Worm (Caenorhabditis elegans): ENCODE results near the gene F13H10.6.

F13H10.6 gene

DNA sequence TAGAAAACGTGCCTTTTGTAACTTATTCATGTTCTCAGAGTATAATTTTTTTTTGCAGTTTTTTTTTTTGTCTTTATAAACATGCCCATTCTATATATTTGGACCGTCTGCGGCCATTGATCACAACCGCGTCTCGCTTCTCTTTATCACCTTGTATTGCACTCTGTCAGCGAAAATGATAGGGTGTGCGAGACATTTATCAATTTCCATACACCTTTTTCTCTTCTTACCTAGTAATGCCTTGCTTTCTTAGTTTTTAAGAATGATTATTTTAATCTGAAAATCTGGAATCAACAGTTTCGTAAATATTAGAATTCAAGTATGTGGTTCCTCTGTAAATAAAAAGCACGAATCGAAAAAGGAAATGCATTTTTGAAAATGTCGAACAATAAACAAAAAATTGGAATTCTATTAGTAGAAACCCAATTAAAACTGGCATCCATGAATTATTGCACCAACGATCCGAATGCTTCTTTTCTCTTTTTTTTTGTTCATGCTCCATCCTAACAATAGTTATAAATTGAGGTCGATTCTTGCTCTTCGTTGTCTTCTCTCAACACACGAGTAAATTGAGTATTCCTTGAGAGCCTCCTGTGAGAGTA lies 28.1 kb downstream of the F13H10.6 start (continued):
- TF ChIP-seq ceh-32 (tag; optimal IDR thresholded peaks at IDR 0.05; ENCODE audit: poor library complexity) (no peak), skn-1 (tag; optimal IDR thresholded peaks at IDR 0.05) (no peak), ceh-28 (tag; optimal IDR thresholded peaks at IDR 0.05) (no peak), nhr-10 (tag; optimal IDR thresholded peaks at IDR 0.05) (no peak), arid-1 (GFP tag; conservative IDR thresholded peaks at IDR 0.05) (0 out of 2 replicates have a peak, but pooled peaks have one; percentile 18), F49E8.2 (tag; optimal IDR thresholded peaks at IDR 0.05; ENCODE audit: borderline replicate concordance) (no peak), ceh-82 (tag; optimal IDR thresholded peaks at IDR 0.05) (no peak), ZK337.2 (GFP tag; IDR thresholded peaks at IDR 0.05) (no peak), F10B5.3 (tag; optimal IDR thresholded peaks at IDR 0.05) (no peak), lsy-2 (tag; optimal IDR thresholded peaks at IDR 0.05) (no peak), Y105C5A.15 (GFP tag; IDR thresholded peaks at IDR 0.05) (no peak), zip-2 (tag; optimal IDR thresholded peaks at IDR 0.05) (no peak), saeg-2 (GFP tag; IDR thresholded peaks at IDR 0.05) (no peak), zfp-3 (GFP tag; conservative IDR thresholded peaks at IDR 0.05) (no peak), snpc-1.2 (GFP tag; IDR thresholded peaks at IDR 0.05) (no peak), zag-1 (tag; optimal IDR thresholded peaks at IDR 0.05) (no peak), ctbp-1 (GFP tag; IDR thresholded peaks at IDR 0.05) (no peak), lin-39 (tag; optimal IDR thresholded peaks at IDR 0.05) (no peak), zip-11 (GFP tag; IDR thresholded peaks at IDR 0.05) (no peak), ztf-11 (tag; optimal IDR thresholded peaks at IDR 0.05) (no peak), snpc-4 (tag; optimal IDR thresholded peaks at IDR 0.05) (no peak), nhr-111 (GFP tag; optimal IDR thresholded peaks at IDR 0.05) (no peak), nhr-48 (tag; optimal IDR thresholded peaks at IDR 0.05) (no peak), fos-1 (tag; optimal IDR thresholded peaks at IDR 0.05) (no peak), ceh-44 (GFP tag; IDR thresholded peaks at IDR 0.05) (no peak), pqm-1 (tag; optimal IDR thresholded peaks at IDR 0.05) (peak; percentile 38), ZK546.5 (tag; optimal IDR thresholded peaks at IDR 0.05) (no peak), cey-2 (tag; optimal IDR thresholded peaks at IDR 0.05; ENCODE audit: borderline replicate concordance, insufficient read depth) (no peak), hif-1 (tag; optimal IDR thresholded peaks at IDR 0.05) (no peak), duxl-1 (tag; optimal IDR thresholded peaks at IDR 0.05; ENCODE audit: poor library complexity) (no peak), tra-1 (GFP tag; IDR thresholded peaks at IDR 0.05) (no peak), egl-43 (GFP tag; IDR thresholded peaks at IDR 0.05) (no peak), spr-1 (tag; optimal IDR thresholded peaks at IDR 0.05) (no peak), tag-97 (GFP tag; IDR thresholded peaks at IDR 0.05) (no peak), lin-1 (GFP tag; IDR thresholded peaks at IDR 0.05) (no peak), egl-27 (tag; optimal IDR thresholded peaks at IDR 0.05) (no peak), unc-130 (GFP tag; optimal IDR thresholded peaks at IDR 0.05) (no peak), ceh-62 (tag; optimal IDR thresholded peaks at IDR 0.05) (no peak), mdt-29 (GFP tag; IDR thresholded peaks at IDR 0.05) (no peak), ztf-7 (tag; optimal IDR thresholded peaks at IDR 0.05) (no peak), lin-15B (tag; optimal IDR thresholded peaks at IDR 0.05) (no peak), nhr-41 (GFP tag; IDR thresholded peaks at IDR 0.05) (0 out of 2 replicates have a peak, but pooled peaks have one; percentile 27), ces-1 (GFP tag; optimal IDR thresholded peaks at IDR 0.05) (peak; percentile 11), mep-1 (tag; optimal IDR thresholded peaks at IDR 0.05) (no peak), nhr-76 (tag; optimal IDR thresholded peaks at IDR 0.05) (no peak), aha-1 (tag) (peak; percentile 30), F44E2.7 (GFP tag; IDR thresholded peaks at IDR 0.05) (no peak), hlh-11 (tag; optimal IDR thresholded peaks at IDR 0.05) (peak; percentile 22)
